Worm (Caenorhabditis elegans) whole organism, early embryonic: ENCODE results near the gene kcnl-1.

ENCODE experiments used
- B0310.2 ChIP-seq: sonication (generic microtip); optimal IDR thresholded peaks from 2 replicates; lab custom pipeline; 2016; ENCODE audit warnings: mild to moderate bottlenecking, missing genetic modification characterization, missing compliant biosample characterization
- ama-1 ChIP-seq: fragments of 150-350 bp; optimal IDR thresholded peaks from 2 replicates; lab custom pipeline; 2014
- flt-1 ChIP-seq: fragments of 200-800 bp; sonication (Bioruptor generic); IDR thresholded peaks from 2 replicates; pipeline ENCODE4 v1.3.6; 2022; ENCODE audit warnings: missing genetic modification characterization, missing compliant biosample characterization
- hmbx-1 ChIP-seq: sonication (generic microtip); optimal IDR thresholded peaks from 2 replicates; lab custom pipeline; 2016; ENCODE audit warnings: mild to moderate bottlenecking, missing genetic modification characterization, missing compliant biosample characterization
- pes-1 ChIP-seq: fragments of 200-800 bp; sonication (Bioruptor generic); IDR thresholded peaks from 2 replicates; pipeline ENCODE4 v1.3.6; 2022; ENCODE audit warnings: missing genetic modification reagents, missing genetic modification characterization, missing compliant biosample characterization
- scrt-1 ChIP-seq: fragments of 200-800 bp; sonication (Bioruptor generic); IDR thresholded peaks from 2 replicates; pipeline ENCODE4 v1.3.6; 2022; ENCODE audit warnings: missing genetic modification characterization, missing compliant biosample characterization

DNA sequence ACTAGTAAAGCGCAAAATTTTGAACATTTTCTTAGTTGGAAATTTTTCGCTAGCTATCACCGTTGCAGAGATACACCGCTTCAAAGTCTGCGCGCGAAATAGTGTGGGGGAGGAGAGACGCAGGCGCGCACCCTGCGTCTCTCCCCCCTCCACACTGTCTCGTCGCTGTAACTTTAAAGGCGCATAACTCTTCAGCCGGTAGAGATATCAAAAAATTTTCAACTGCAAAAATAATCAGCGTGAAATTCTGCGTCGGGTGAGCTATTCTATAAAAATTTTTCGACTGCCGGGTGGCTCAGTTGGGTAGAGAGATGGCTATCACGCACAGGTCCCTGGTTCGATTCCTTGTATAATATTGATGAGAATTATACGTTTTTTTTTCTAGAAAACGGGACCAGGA lies 64.4 kb downstream of the kcnl-1 start:
- TF ChIP-seq flt-1 (GFP tag; lab: Robert Waterston, UW): no peak
- no peak for TF ChIP-seq ama-1
- no peak for TF ChIP-seq B0310.2 (tag; lab: Kevin White, UChicago)
- TF ChIP-seq hmbx-1 (tag; lab: Kevin White, UChicago): no peak
- TF ChIP-seq scrt-1: no peak
- peak; percentile 53 for TF ChIP-seq pes-1
